Worm (Caenorhabditis elegans) whole organism, late embryonic: Measurements from ENCODE around the gene F49E12.8.

Experiments used
- C08G9.2 ChIP-seq: sonication (generic microtip); optimal IDR thresholded peaks from 2 replicates; lab custom pipeline; 2016; ENCODE audit warnings: mild to moderate bottlenecking, missing genetic modification characterization, moderate library complexity, missing compliant biosample characterization
- C38D4.7 ChIP-seq: fragments of 200-800 bp; sonication (Bioruptor generic); optimal IDR thresholded peaks from 2 replicates; lab custom pipeline; 2018; ENCODE audit warnings: mild to moderate bottlenecking, missing genetic modification characterization, moderate library complexity, missing compliant biosample characterization
- F13H6.1 ChIP-seq: sonication (generic microtip); optimal IDR thresholded peaks from 2 replicates; lab custom pipeline; 2016; ENCODE audit warnings: missing genetic modification characterization, missing compliant biosample characterization
- T23F11.4 ChIP-seq: fragments of 200-800 bp; sonication (Bioruptor generic); optimal IDR thresholded peaks from 2 replicates; lab custom pipeline; 2018; ENCODE audit warnings: mild to moderate bottlenecking, missing genetic modification characterization, missing compliant biosample characterization
- Y22D7AL.16 ChIP-seq: sonication (generic microtip); optimal IDR thresholded peaks from 2 replicates; lab custom pipeline; 2016; ENCODE audit warnings: missing genetic modification characterization, missing compliant biosample characterization
- ceh-14 ChIP-seq: sonication (generic microtip); optimal IDR thresholded peaks from 2 replicates; lab custom pipeline; 2016; ENCODE audit warnings: missing genotype, missing genetic modification characterization, missing compliant biosample characterization
- ceh-19 ChIP-seq: fragments of 200-800 bp; sonication (Bioruptor generic); optimal IDR thresholded peaks from 2 replicates; lab custom pipeline; 2018; ENCODE audit warnings: mild to moderate bottlenecking, missing genetic modification characterization, missing compliant biosample characterization
- ceh-24 ChIP-seq: sonication (generic microtip); optimal IDR thresholded peaks from 2 replicates; lab custom pipeline; 2016; ENCODE audit warnings: mild to moderate bottlenecking, missing genetic modification characterization, missing compliant biosample characterization
- ceh-30 ChIP-seq: fragments of 150-350 bp; optimal IDR thresholded peaks from 2 replicates; lab custom pipeline; 2014; ENCODE audit warnings: missing biosample characterization, missing genetic modification characterization
- ceh-34 ChIP-seq: sonication (generic microtip); optimal IDR thresholded peaks from 2 replicates; lab custom pipeline; 2016; ENCODE audit warnings: mild to moderate bottlenecking, missing genetic modification characterization, missing compliant biosample characterization
- ceh-45 ChIP-seq: fragments of 200-800 bp; sonication (Bioruptor generic); IDR thresholded peaks from 2 replicates; pipeline ENCODE4 v1.3.6; 2022; ENCODE audit warnings: missing genetic modification reagents, missing genetic modification characterization, missing compliant biosample characterization
- ceh-9 ChIP-seq: sonication (generic microtip); optimal IDR thresholded peaks from 2 replicates; lab custom pipeline; 2016; ENCODE audit warnings: mild to moderate bottlenecking, missing genetic modification characterization, inconsistent platforms, missing compliant biosample characterization
- che-1 ChIP-seq: sonication (generic microtip); optimal IDR thresholded peaks from 2 replicates; lab custom pipeline; 2016; ENCODE audit warnings: mild to moderate bottlenecking, missing genetic modification characterization, missing compliant biosample characterization
- dmd-4 ChIP-seq: sonication (generic microtip); optimal IDR thresholded peaks from 2 replicates; lab custom pipeline; 2016; ENCODE audit warnings: borderline replicate concordance, missing genetic modification characterization, missing compliant biosample characterization
- elt-4 ChIP-seq: sonication (generic microtip); optimal IDR thresholded peaks from 2 replicates; lab custom pipeline; 2016; ENCODE audit warnings: missing genetic modification characterization, missing compliant biosample characterization
- eyg-1 ChIP-seq: sonication (generic microtip); optimal IDR thresholded peaks from 2 replicates; lab custom pipeline; 2016; ENCODE audit warnings: missing genotype, missing genetic modification characterization, missing compliant biosample characterization
- fkh-10 ChIP-seq: fragments of 150-350 bp; optimal IDR thresholded peaks from 2 replicates; lab custom pipeline; 2014; ENCODE audit warnings: missing biosample characterization, missing genetic modification reagents, missing genetic modification characterization
- gmeb-2 ChIP-seq: sonication (generic microtip); optimal IDR thresholded peaks from 2 replicates; lab custom pipeline; 2016; ENCODE audit warnings: missing genetic modification characterization, inconsistent platforms, missing compliant biosample characterization
- hlh-13 ChIP-seq: fragments of 200-800 bp; sonication (Bioruptor generic); optimal IDR thresholded peaks from 2 replicates; lab custom pipeline; 2018; ENCODE audit warnings: mild to moderate bottlenecking, missing genetic modification characterization, missing compliant biosample characterization
- hlh-15 ChIP-seq: sonication (generic microtip); optimal IDR thresholded peaks from 2 replicates; lab custom pipeline; 2016; ENCODE audit warnings: missing genetic modification characterization, missing compliant biosample characterization
- hlh-30 ChIP-seq: sonication (generic microtip); optimal IDR thresholded peaks from 2 replicates; lab custom pipeline; 2017; ENCODE audit warnings: antibody characterized with exemption, missing genetic modification characterization, missing compliant biosample characterization; ENCODE audit not compliant: insufficient read depth
- hlh-6 ChIP-seq: sonication (generic microtip); optimal IDR thresholded peaks from 2 replicates; lab custom pipeline; 2016; ENCODE audit warnings: missing genotype, missing genetic modification characterization, missing compliant biosample characterization
- lim-6 ChIP-seq: sonication (generic microtip); optimal IDR thresholded peaks from 2 replicates; lab custom pipeline; 2016; ENCODE audit warnings: missing genetic modification characterization, missing compliant biosample characterization
- madf-2 ChIP-seq: sonication (generic microtip); optimal IDR thresholded peaks from 2 replicates; lab custom pipeline; 2017; ENCODE audit warnings: missing genetic modification characterization, missing compliant biosample characterization
- mec-3 ChIP-seq: sonication (generic microtip); optimal IDR thresholded peaks from 2 replicates; lab custom pipeline; 2016; ENCODE audit warnings: borderline replicate concordance, missing genetic modification characterization, missing compliant biosample characterization
- nfya-1 ChIP-seq: sonication (generic microtip); optimal IDR thresholded peaks from 2 replicates; lab custom pipeline; 2017; ENCODE audit warnings: missing genetic modification characterization, mild to moderate bottlenecking, missing compliant biosample characterization, antibody characterized with exemption, moderate library complexity
- nhr-11 ChIP-seq: fragments of 150-350 bp; optimal IDR thresholded peaks from 2 replicates; lab custom pipeline; 2014; ENCODE audit warnings: missing biosample characterization, missing genetic modification characterization
- npax-4 ChIP-seq: sonication (generic microtip); optimal IDR thresholded peaks from 2 replicates; lab custom pipeline; 2016; ENCODE audit warnings: missing genetic modification characterization, missing compliant biosample characterization
- pat-9 ChIP-seq: fragments of 200-800 bp; sonication (Bioruptor generic); optimal IDR thresholded peaks from 2 replicates; lab custom pipeline; 2018; ENCODE audit warnings: mild to moderate bottlenecking, missing genetic modification characterization, moderate library complexity, missing compliant biosample characterization
- pha-2 ChIP-seq: sonication (generic microtip); optimal IDR thresholded peaks from 2 replicates; lab custom pipeline; 2017; ENCODE audit warnings: mild to moderate bottlenecking, missing genetic modification characterization, missing compliant biosample characterization
- pha-4 ChIP-seq: fragments of 150-350 bp; optimal IDR thresholded peaks from 2 replicates; lab custom pipeline; 2018; ENCODE audit warnings: missing biosample characterization, missing genetic modification reagents, missing genetic modification characterization
- pros-1 ChIP-seq: fragments of 150-350 bp; optimal IDR thresholded peaks from 2 replicates; lab custom pipeline; 2014; ENCODE audit warnings: missing biosample characterization, missing genetic modification reagents, missing genetic modification characterization
- ref-2 ChIP-seq: sonication (generic microtip); optimal IDR thresholded peaks from 2 replicates; lab custom pipeline; 2016; ENCODE audit warnings: missing genetic modification characterization, missing compliant biosample characterization
- sox-2 ChIP-seq: fragments of 200-800 bp; sonication (Bioruptor generic); IDR thresholded peaks from 2 replicates; pipeline ENCODE4 v1.3.6; 2022; ENCODE audit warnings: missing genetic modification reagents, missing genetic modification characterization, missing compliant biosample characterization
- sox-4 ChIP-seq: sonication (generic microtip); optimal IDR thresholded peaks from 2 replicates; lab custom pipeline; 2017; ENCODE audit warnings: mild to moderate bottlenecking, missing genetic modification characterization, inconsistent platforms, missing compliant biosample characterization
- syd-9 ChIP-seq: sonication (generic microtip); optimal IDR thresholded peaks from 2 replicates; lab custom pipeline; 2016; ENCODE audit warnings: mild to moderate bottlenecking, missing genetic modification characterization, moderate library complexity, missing compliant biosample characterization
- tbx-2 ChIP-seq: sonication (generic microtip); optimal IDR thresholded peaks from 2 replicates; lab custom pipeline; 2016; ENCODE audit warnings: missing genetic modification characterization, missing compliant biosample characterization
- unc-3 ChIP-seq, 2 experiments: fragments of 200-800 bp in 1 of 2; sonication (Bioruptor generic) in 1 of 2; sonication (generic microtip) in 1 of 2; conservative IDR thresholded peaks in 1 of 2; optimal IDR thresholded peaks in 1 of 2; 2 replicates each; pipeline versions ENCODE4 v1.3.6 to Lab custom; 2016 to 2022; ENCODE audit warnings: missing compliant biosample characterization in 2 of 2, missing genetic modification characterization in 2 of 2, missing genetic modification reagents in 1 of 2
- unc-86 ChIP-seq: sonication (generic microtip); optimal IDR thresholded peaks from 2 replicates; lab custom pipeline; 2016; ENCODE audit warnings: missing genetic modification characterization, missing compliant biosample characterization
- ztf-16 ChIP-seq: sonication (generic microtip); optimal IDR thresholded peaks from 2 replicates; lab custom pipeline; 2017; ENCODE audit warnings: missing genetic modification characterization, missing compliant biosample characterization

F49E12.8 gene

DNA sequence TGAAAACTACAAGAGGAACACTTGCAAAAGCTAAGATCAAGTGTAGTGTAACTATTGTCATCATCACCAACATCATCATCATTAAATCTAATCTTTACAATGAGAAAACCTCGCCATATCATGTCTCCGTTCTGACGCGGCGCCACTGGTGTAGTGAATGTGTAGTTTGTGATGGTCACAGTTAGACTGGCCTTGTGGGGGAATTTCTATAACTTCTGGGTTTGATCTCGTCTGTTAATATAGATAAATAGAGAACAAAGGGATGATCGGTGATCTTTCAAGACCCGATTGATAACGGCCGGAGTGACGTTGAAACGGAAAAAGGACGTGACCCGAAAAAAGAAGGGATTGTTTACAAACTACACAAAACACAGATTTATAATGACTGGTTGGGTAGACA is 46.7 kb upstream of the F49E12.8 start:
- no peak for TF ChIP-seq hlh-6 (tag; lab: Kevin White, UChicago)
- TF ChIP-seq ceh-34 (tag; lab: Kevin White, UChicago): no peak
- TF ChIP-seq F13H6.1 (tag; lab: Kevin White, UChicago): no peak
- no peak for TF ChIP-seq ceh-45 (GFP tag; lab: Robert Waterston, UW)
- no peak for TF ChIP-seq ref-2 (tag; lab: Kevin White, UChicago)
- no peak for TF ChIP-seq C38D4.7 (GFP tag; lab: Kevin White, UChicago)
- TF ChIP-seq elt-4: no peak
- no peak for TF ChIP-seq ceh-9 (tag; lab: Kevin White, UChicago)
- no peak for TF ChIP-seq hlh-13 (GFP tag; lab: Kevin White, UChicago)
- TF ChIP-seq sox-2: no peak
- TF ChIP-seq npax-4 (tag; lab: Kevin White, UChicago): no peak
- no peak for TF ChIP-seq T23F11.4 (GFP tag; lab: Kevin White, UChicago)
- TF ChIP-seq Y22D7AL.16 (tag; lab: Kevin White, UChicago): no peak
- no peak for TF ChIP-seq fkh-10 (GFP tag; lab: Kevin White, UChicago)
- TF ChIP-seq pros-1 (tag; lab: Kevin White, UChicago): no peak
- no peak for TF ChIP-seq che-1 (tag; lab: Kevin White, UChicago)

DNA sequence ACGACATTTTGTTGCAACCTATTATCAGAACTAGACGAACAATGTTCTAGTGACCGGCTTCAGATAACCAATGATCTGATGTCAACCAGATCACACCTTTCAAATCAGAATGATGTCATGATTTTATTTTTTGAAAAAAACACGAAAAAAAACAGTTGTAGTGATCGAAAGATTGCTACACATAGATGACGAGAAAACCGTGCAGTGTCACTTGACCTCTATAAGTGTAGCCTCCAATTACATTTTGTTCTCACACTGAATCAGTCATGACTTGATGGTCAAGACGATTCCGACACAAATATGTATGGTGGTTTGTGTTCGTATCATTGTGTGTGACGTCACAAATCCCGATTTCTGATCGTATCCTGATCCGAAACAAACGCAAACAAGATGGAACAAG is 46.0 kb upstream of the F49E12.8 start:
- TF ChIP-seq sox-4 (tag; lab: Kevin White, UChicago) (no peak), hlh-30 (tag; lab: Kevin White, UChicago) (no peak), pha-2 (tag; lab: Kevin White, UChicago) (no peak), unc-86 (no peak), lim-6 (no peak), dmd-4 (tag; lab: Kevin White, UChicago) (no peak), nfya-1 (tag; lab: Kevin White, UChicago) (no peak), hlh-15 (tag; lab: Kevin White, UChicago) (no peak), pat-9 (no peak), pha-4 (tag; lab: Kevin White, UChicago) (no peak), npax-4 (tag; lab: Kevin White, UChicago) (no peak), mec-3 (tag; lab: Kevin White, UChicago) (no peak), ceh-19 (GFP tag; lab: Kevin White, UChicago) (no peak)
- TF ChIP-seq, all 69 proteins: peak for 0

- TF ChIP-seq ceh-30 (no peak), sox-2 (no peak), eyg-1 (tag; lab: Kevin White, UChicago) (no peak), C08G9.2 (no peak), lim-6 (no peak), madf-2 (no peak), nfya-1 (tag; lab: Kevin White, UChicago) (no peak), syd-9 (no peak), unc-3 (GFP tag; conservative IDR thresholded peaks at IDR 0.05; lab: Robert Waterston, UW) (no peak), unc-3 (tag; optimal IDR thresholded peaks at IDR 0.05; lab: Kevin White, UChicago) (no peak), ceh-14 (tag; lab: Kevin White, UChicago) (no peak), tbx-2 (no peak), ztf-16 (tag; lab: Kevin White, UChicago) (no peak), gmeb-2 (tag; lab: Kevin White, UChicago) (no peak), pat-9 (no peak), ceh-24 (no peak), nhr-11 (tag; lab: Kevin White, UChicago) (no peak), npax-4 (tag; lab: Kevin White, UChicago) (no peak)
These were observed 44.7 kb upstream of the F49E12.8 start, which contains the start of gene lips-10 for ce11 chrII:8438791-8439287. Gene lips-10 (plus strand): TSS chrII:8439168.
